Worm (Caenorhabditis elegans) whole organism, L2 larva: ENCODE measurements around the gene F09B9.5.

ENCODE experiments used
- mdl-1 ChIP-seq, 2 experiments: fragments of 150-350 bp in 1 of 2; sonication (generic microtip) in 1 of 2; optimal IDR thresholded peaks; 2 replicates each; lab custom pipeline; 2017; ENCODE audit warnings: missing biosample characterization in 2 of 2, missing genetic modification characterization in 2 of 2
- nhr-21 ChIP-seq: fragments of 150-350 bp; optimal IDR thresholded peaks from 2 replicates; lab custom pipeline; 2014; ENCODE audit warnings: missing biosample characterization, missing genetic modification characterization
- unc-39 ChIP-seq: fragments of 150-350 bp; optimal IDR thresholded peaks from 2 replicates; lab custom pipeline; 2014; ENCODE audit warnings: missing biosample characterization, missing genetic modification characterization
- unc-62 ChIP-seq: fragments of 150-350 bp; optimal IDR thresholded peaks from 2 replicates; lab custom pipeline; 2014; ENCODE audit warnings: missing biosample characterization, missing genetic modification reagents, missing genetic modification characterization
- ztf-11 ChIP-seq: sonication (generic microtip); optimal IDR thresholded peaks from 2 replicates; lab custom pipeline; 2017; ENCODE audit warnings: missing biosample characterization, missing genetic modification characterization

ce11 chrX:10172004-10172584, 17.5 kb downstream of the F09B9.5 start, which contains the start of gene C07A4.2:
- TF ChIP-seq mdl-1 (tag; optimal IDR thresholded peaks at IDR 0.05; lab: Kevin White, UChicago) (no peak), ztf-11 (tag; lab: Kevin White, UChicago) (no peak), unc-62 (GFP tag; lab: Kevin White, UChicago) (no peak), unc-39 (tag; lab: Kevin White, UChicago) (no peak), nhr-21 (tag; lab: Kevin White, UChicago) (no peak)
